Worm (Caenorhabditis elegans) whole organism, L1 larva: ENCODE data around the gene ksr-1.

ENCODE experiments used
- C04F5.9 ChIP-seq: sonication (generic microtip); optimal IDR thresholded peaks from 2 replicates; lab custom pipeline; 2016; ENCODE audit warnings: missing genetic modification characterization, missing compliant biosample characterization
- C34B4.2 ChIP-seq: sonication (generic microtip); optimal IDR thresholded peaks from 2 replicates; lab custom pipeline; 2017; ENCODE audit warnings: mild to moderate bottlenecking, missing genetic modification characterization, missing compliant biosample characterization
- Y116A8C.19 ChIP-seq: sonication (generic microtip); optimal IDR thresholded peaks from 2 replicates; lab custom pipeline; 2016; ENCODE audit warnings: missing compliant biosample characterization, missing genetic modification characterization, borderline replicate concordance
- blmp-1 ChIP-seq: fragments of 150-350 bp; optimal IDR thresholded peaks from 2 replicates; lab custom pipeline; 2014; ENCODE audit warnings: missing biosample characterization, missing genetic modification characterization
- ceh-63 ChIP-seq: fragments of 200-800 bp; sonication (Bioruptor generic); optimal IDR thresholded peaks from 2 replicates; lab custom pipeline; 2018; ENCODE audit warnings: mild to moderate bottlenecking, missing genetic modification characterization, missing compliant biosample characterization
- dpl-1 ChIP-seq, 3 experiments: fragments of 150-350 bp in 2 of 3; sonication (generic microtip) in 1 of 3; optimal IDR thresholded peaks; 2 replicates each; lab custom pipeline; 2014 to 2017; ENCODE audit warnings: missing biosample characterization in 3 of 3, missing genetic modification characterization in 3 of 3, missing genetic modification reagents in 3 of 3
- dsc-1 ChIP-seq: sonication (generic microtip); optimal IDR thresholded peaks from 2 replicates; lab custom pipeline; 2016; ENCODE audit warnings: mild to moderate bottlenecking, missing genetic modification characterization, missing compliant biosample characterization
- egl-13 ChIP-seq: sonication (generic microtip); optimal IDR thresholded peaks from 2 replicates; lab custom pipeline; 2016; ENCODE audit warnings: missing genotype, missing genetic modification reagents, missing genetic modification characterization, missing compliant biosample characterization
- elt-3 ChIP-seq, 6 experiments: fragments of 150-350 bp in 1 of 6; sonication (generic microtip); optimal IDR thresholded peaks; 2 replicates each; lab custom pipeline; 2017 to 2018; ENCODE audit warnings: missing biosample characterization in 6 of 6, missing genetic modification characterization in 6 of 6, inconsistent platforms in 1 of 6
- fkh-10 ChIP-seq: sonication (generic microtip); optimal IDR thresholded peaks from 2 replicates; lab custom pipeline; 2017; ENCODE audit warnings: missing biosample characterization, missing genetic modification reagents, missing genetic modification characterization
- fkh-4 ChIP-seq: sonication (generic microtip); optimal IDR thresholded peaks from 2 replicates; lab custom pipeline; 2016; ENCODE audit warnings: missing compliant biosample characterization, missing genetic modification characterization, borderline replicate concordance
- hlh-4 ChIP-seq: sonication (generic microtip); optimal IDR thresholded peaks from 2 replicates; lab custom pipeline; 2016; ENCODE audit warnings: mild to moderate bottlenecking, missing genetic modification characterization, missing compliant biosample characterization
- irx-1 ChIP-seq: sonication (generic microtip); optimal IDR thresholded peaks from 2 replicates; lab custom pipeline; 2016; ENCODE audit warnings: missing genetic modification characterization, missing compliant biosample characterization
- jun-1 ChIP-seq: fragments of 150-350 bp; optimal IDR thresholded peaks from 2 replicates; lab custom pipeline; 2014; ENCODE audit warnings: missing biosample characterization, missing genetic modification reagents, missing genetic modification characterization
- lin-14 ChIP-seq: fragments of 200-800 bp; sonication (Bioruptor generic); optimal IDR thresholded peaks from 2 replicates; lab custom pipeline; 2018; ENCODE audit warnings: mild to moderate bottlenecking, missing genetic modification characterization, moderate library complexity, missing compliant biosample characterization
- mab-9 ChIP-seq: fragments of 200-800 bp; sonication (Bioruptor generic); IDR thresholded peaks from 2 replicates; pipeline ENCODE4 v1.3.6; 2022; ENCODE audit warnings: missing genetic modification reagents, missing genetic modification characterization, missing compliant biosample characterization
- mdl-1 ChIP-seq, 2 experiments: fragments of 150-350 bp; optimal IDR thresholded peaks; 2 replicates each; lab custom pipeline; 2014 to 2017; ENCODE audit warnings: missing biosample characterization in 2 of 2, missing genetic modification characterization in 2 of 2, inconsistent platforms in 1 of 2
- mef-2 ChIP-seq: fragments of 150-350 bp; optimal IDR thresholded peaks from 2 replicates; lab custom pipeline; 2014; ENCODE audit warnings: missing biosample characterization, missing genetic modification characterization
- nhr-19 ChIP-seq: fragments of 200-800 bp; sonication (Bioruptor generic); conservative IDR thresholded peaks from 2 replicates; pipeline ENCODE4 v1.3.6; 2022; ENCODE audit warnings: missing genetic modification characterization, missing compliant biosample characterization
- nhr-47 ChIP-seq: sonication (generic microtip); optimal IDR thresholded peaks from 2 replicates; lab custom pipeline; 2016; ENCODE audit warnings: mild to moderate bottlenecking, missing genetic modification characterization, moderate library complexity, missing compliant biosample characterization
- nhr-76 ChIP-seq: sonication (generic microtip); optimal IDR thresholded peaks from 2 replicates; lab custom pipeline; 2017; ENCODE audit warnings: missing biosample characterization, missing genetic modification characterization
- nhr-77 ChIP-seq: fragments of 150-350 bp; optimal IDR thresholded peaks from 2 replicates; lab custom pipeline; 2014; ENCODE audit warnings: missing biosample characterization, missing genetic modification characterization
- nhr-85 ChIP-seq: sonication (generic microtip); peaks from one replicate; lab custom pipeline; 2016; ENCODE audit warnings: missing genetic modification characterization, inconsistent platforms, missing compliant biosample characterization
- pag-3 ChIP-seq: sonication (generic microtip); optimal IDR thresholded peaks from 2 replicates; lab custom pipeline; 2017; ENCODE audit warnings: missing genetic modification characterization, mild to moderate bottlenecking, missing compliant biosample characterization, antibody characterized with exemption, borderline replicate concordance; ENCODE audit not compliant: insufficient read depth
- pax-3 ChIP-seq: fragments of 200-800 bp; sonication (Bioruptor generic); optimal IDR thresholded peaks from 2 replicates; lab custom pipeline; 2018; ENCODE audit warnings: mild to moderate bottlenecking, missing genetic modification characterization, moderate library complexity, missing compliant biosample characterization
- pqm-1 ChIP-seq: sonication (generic microtip); optimal IDR thresholded peaks from 3 replicates; lab custom pipeline; 2017; ENCODE audit warnings: missing biosample characterization, missing genetic modification characterization
- rnt-1 ChIP-seq: sonication (generic microtip); optimal IDR thresholded peaks from 2 replicates; lab custom pipeline; 2016; ENCODE audit warnings: mild to moderate bottlenecking, missing genetic modification characterization, moderate library complexity, missing compliant biosample characterization
- sptf-1 ChIP-seq: fragments of 150-350 bp; optimal IDR thresholded peaks from 2 replicates; lab custom pipeline; 2014; ENCODE audit warnings: missing biosample characterization, missing genetic modification characterization
- sup-37 ChIP-seq: fragments of 200-800 bp; sonication (Bioruptor generic); optimal IDR thresholded peaks from 2 replicates; lab custom pipeline; 2018; ENCODE audit warnings: mild to moderate bottlenecking, missing genetic modification characterization, missing compliant biosample characterization
- tlp-1 ChIP-seq: fragments of 150-350 bp; optimal IDR thresholded peaks from 2 replicates; lab custom pipeline; 2014; ENCODE audit warnings: missing biosample characterization, missing genetic modification characterization
- unc-62 ChIP-seq: fragments of 150-350 bp; optimal IDR thresholded peaks from 2 replicates; lab custom pipeline; 2014; ENCODE audit warnings: missing biosample characterization, missing genetic modification reagents, missing genetic modification characterization
- vab-15 ChIP-seq: sonication (generic microtip); optimal IDR thresholded peaks from 2 replicates; lab custom pipeline; 2017; ENCODE audit warnings: missing genotype, mild to moderate bottlenecking, missing genetic modification characterization, missing compliant biosample characterization

ksr-1 gene

DNA sequence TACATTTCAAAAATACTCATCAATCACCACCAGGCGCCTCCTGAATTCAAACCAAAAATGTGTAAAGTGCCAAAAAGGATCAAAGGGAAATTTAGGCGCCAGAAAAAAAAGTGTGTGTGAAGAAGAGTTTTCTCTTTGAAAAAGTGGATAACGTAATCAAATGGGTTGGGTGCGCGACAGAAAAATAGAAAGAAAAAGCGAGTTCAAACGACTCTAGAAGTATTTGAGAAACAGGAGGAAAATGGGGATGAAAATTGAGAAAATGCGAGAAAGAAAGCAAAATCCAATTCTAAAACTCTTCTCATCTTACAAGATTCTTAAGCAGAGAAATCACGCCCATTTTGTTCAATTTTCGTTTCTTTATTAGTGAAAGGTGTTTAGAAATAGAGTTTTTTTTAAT, 33.5 kb downstream of the ksr-1 start:
- no peak for TF ChIP-seq pax-3 (tag; lab: Kevin White, UChicago)
- TF ChIP-seq fkh-10 (GFP tag; lab: Kevin White, UChicago) = peak; percentile 39
- TF ChIP-seq lin-14 (GFP tag; lab: Kevin White, UChicago) = peak; percentile 9
- peak; percentile 18 for TF ChIP-seq nhr-85

- TF ChIP-seq jun-1 (tag; lab: Kevin White, UChicago) = no peak
- peak; percentile 69 for TF ChIP-seq dsc-1 (tag; lab: Kevin White, UChicago)
Observed at ce11 chrX:8310747-8311146, 35.8 kb downstream of the ksr-1 start.

- peak; percentile 40 for TF ChIP-seq lin-14 (GFP tag; lab: Kevin White, UChicago)
- TF ChIP-seq nhr-77 (tag; lab: Kevin White, UChicago) = no peak
Observed at ce11 chrX:8311590-8311989, 36.6 kb downstream of the ksr-1 start.

- TF ChIP-seq nhr-47 (tag; lab: Kevin White, UChicago) = no peak
- TF ChIP-seq pqm-1 (tag; lab: Kevin White, UChicago) = no peak
- no peak for TF ChIP-seq nhr-76 (tag; lab: Kevin White, UChicago)
- no peak for TF ChIP-seq tlp-1
- no peak for TF ChIP-seq hlh-4 (tag; lab: Kevin White, UChicago)
- no peak for TF ChIP-seq fkh-4 (tag; lab: Kevin White, UChicago)
- TF ChIP-seq ceh-63 (GFP tag; lab: Kevin White, UChicago) = no peak
- no peak for TF ChIP-seq fkh-10 (GFP tag; lab: Kevin White, UChicago)
- no peak for TF ChIP-seq sup-37 (GFP tag; lab: Kevin White, UChicago)
- TF ChIP-seq rnt-1 = no peak
- TF ChIP-seq vab-15 = no peak
- TF ChIP-seq nhr-77 (tag; lab: Kevin White, UChicago) = no peak
- TF ChIP-seq blmp-1 (tag; lab: Kevin White, UChicago) = no peak
- no peak for TF ChIP-seq egl-13 (tag; lab: Kevin White, UChicago)
Observed at ce11 chrX:8318950-8319349, 44.0 kb downstream of the ksr-1 start, which contains the start of gene srh-11. TSS of gene srh-11 (minus strand) at chrX:8319050.

DNA sequence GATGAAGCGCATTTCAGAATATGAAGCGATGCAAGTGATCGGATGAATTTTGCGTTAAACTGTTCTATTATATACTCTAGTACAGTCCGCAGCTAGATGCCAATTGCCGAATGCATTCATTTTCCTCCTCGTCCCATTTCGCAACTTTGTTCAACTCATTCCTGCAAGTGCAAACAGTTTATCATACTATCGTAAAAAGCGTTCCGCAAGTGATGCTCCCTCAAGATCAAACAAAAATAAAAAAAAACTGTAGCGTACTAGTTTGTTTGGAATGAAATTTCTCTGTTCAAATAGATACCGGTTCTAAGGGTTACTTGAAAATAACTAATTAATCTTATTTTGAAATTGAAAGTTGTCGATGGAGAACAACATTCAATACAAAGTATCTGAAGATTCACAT, 45.9 kb downstream of the ksr-1 start, which contains the start of gene pqn-57:
Gene pqn-57 (minus strand): TSS at position 101 of the 400 bp plus-strand sequence.
- TF ChIP-seq elt-3 (tag; optimal IDR thresholded peaks at IDR 0.05; lab: Kevin White, UChicago) (no peak), pag-3 (tag; lab: Kevin White, UChicago) (no peak), unc-62 (no peak), mab-9 (GFP tag; lab: Robert Waterston, UW) (no peak), dpl-1 (GFP tag; optimal IDR thresholded peaks at IDR 0.05; lab: Kevin White, UChicago) (no peak), fkh-10 (GFP tag; lab: Kevin White, UChicago) (no peak), lin-14 (GFP tag; lab: Kevin White, UChicago) (no peak), sptf-1 (tag; lab: Kevin White, UChicago) (no peak), C04F5.9 (tag; lab: Kevin White, UChicago) (no peak), mef-2 (tag; lab: Kevin White, UChicago) (no peak), mdl-1 (tag; optimal IDR thresholded peaks at IDR 0.05; lab: Kevin White, UChicago) (no peak), irx-1 (tag; lab: Kevin White, UChicago) (no peak), pqm-1 (tag; lab: Kevin White, UChicago) (no peak), C34B4.2 (no peak), Y116A8C.19 (tag; lab: Kevin White, UChicago) (no peak), tlp-1 (no peak), nhr-19 (no peak), sup-37 (GFP tag; lab: Kevin White, UChicago) (no peak)
